Fruit fly (Drosophila melanogaster) whole organism, embryonic: ENCODE results near the gene RpS7.

Experiments used
- Aef1 ChIP-seq: fragments of 200-800 bp; sonication (Bioruptor generic); IDR thresholded peaks from 3 replicates; pipeline ENCODE4 v1.3.6; 2022; ENCODE audit warnings: missing biosample characterization, missing genetic modification characterization
- CG12391 ChIP-seq: fragments of 200-800 bp; sonication (Bioruptor generic); optimal IDR thresholded peaks from 3 replicates; lab custom pipeline; 2018; ENCODE audit warnings: missing biosample characterization, mild to moderate bottlenecking, missing genetic modification characterization, moderate library complexity
- CG13287 ChIP-seq: fragments of 200-800 bp; sonication (Bioruptor generic); IDR thresholded peaks from 2 replicates; pipeline ENCODE4 v1.3.6; 2022; ENCODE audit warnings: missing biosample characterization, missing genetic modification characterization; ENCODE audit not compliant: partially characterized antibody
- CG13894 ChIP-seq: fragments of 200-800 bp; sonication (Bioruptor generic); optimal IDR thresholded peaks from 3 replicates; lab custom pipeline; 2018; ENCODE audit warnings: missing biosample characterization, mild to moderate bottlenecking, missing genetic modification characterization, moderate library complexity
- CG15696 ChIP-seq: fragments of 200-800 bp; sonication (Bioruptor generic); optimal IDR thresholded peaks from 2 replicates; lab custom pipeline; 2019; ENCODE audit warnings: missing biosample characterization, mild to moderate bottlenecking, missing genetic modification characterization, moderate library complexity
- CG1603 ChIP-seq: fragments of 200-800 bp; sonication (Bioruptor generic); optimal IDR thresholded peaks from 2 replicates; lab custom pipeline; 2019; ENCODE audit warnings: missing biosample characterization, mild to moderate bottlenecking, missing genetic modification characterization, moderate library complexity
- CG1647 ChIP-seq: fragments of 200-800 bp; sonication (Bioruptor generic); optimal IDR thresholded peaks from 3 replicates; lab custom pipeline; 2016; ENCODE audit warnings: missing biosample characterization, missing genetic modification characterization
- CG17361 ChIP-seq: fragments of 200-800 bp; sonication (Bioruptor generic); IDR thresholded peaks from 3 replicates; pipeline ENCODE4 v1.3.6; 2022; ENCODE audit warnings: missing biosample characterization, missing genetic modification characterization
- CG2199 ChIP-seq: fragments of 200-800 bp; sonication (Bioruptor generic); IDR thresholded peaks from 3 replicates; pipeline ENCODE4 v1.3.6; 2022; ENCODE audit warnings: missing biosample characterization, missing genetic modification characterization
- CG33557 ChIP-seq: fragments of 200-800 bp; sonication (Bioruptor generic); optimal IDR thresholded peaks from 2 replicates; lab custom pipeline; 2019; ENCODE audit warnings: missing biosample characterization, mild to moderate bottlenecking, missing genetic modification characterization, moderate library complexity
- CG34422 ChIP-seq: fragments of 200-800 bp; sonication (Bioruptor generic); IDR thresholded peaks from 3 replicates; pipeline ENCODE4 v1.3.6; 2022; ENCODE audit warnings: missing biosample characterization, missing genetic modification characterization
- CG3838 ChIP-seq: fragments of 200-800 bp; sonication (Bioruptor generic); optimal IDR thresholded peaks from 3 replicates; lab custom pipeline; 2016; ENCODE audit warnings: missing biosample characterization, missing genetic modification characterization
- CG4360 ChIP-seq: fragments of 200-800 bp; sonication (Bioruptor generic); IDR thresholded peaks from 2 replicates; pipeline ENCODE4 v1.3.6; 2022; ENCODE audit warnings: missing biosample characterization, missing genetic modification characterization
- CG43689 ChIP-seq: fragments of 200-800 bp; sonication (Bioruptor generic); IDR thresholded peaks from 2 replicates; pipeline ENCODE4 v1.3.6; 2022; ENCODE audit warnings: missing biosample characterization, missing genetic modification characterization
- CG4854 ChIP-seq: fragments of 200-800 bp; sonication (Bioruptor generic); optimal IDR thresholded peaks from 2 replicates; lab custom pipeline; 2016; ENCODE audit warnings: missing biosample characterization, missing genetic modification characterization, inconsistent platforms
- CG5180 ChIP-seq: fragments of 200-800 bp; sonication (Bioruptor generic); optimal IDR thresholded peaks from 3 replicates; lab custom pipeline; 2017; ENCODE audit warnings: missing biosample characterization, missing genetic modification characterization, mild to moderate bottlenecking, moderate library complexity, missing genetic modification reagents
- CG6765 ChIP-seq: fragments of 200-800 bp; sonication (Bioruptor generic); optimal IDR thresholded peaks from 3 replicates; lab custom pipeline; 2017; ENCODE audit warnings: missing biosample characterization, mild to moderate bottlenecking, missing genetic modification characterization
- CG6854 ChIP-seq: fragments of 200-800 bp; sonication (Bioruptor generic); optimal IDR thresholded peaks from 3 replicates; lab custom pipeline; 2017; ENCODE audit warnings: missing biosample characterization, mild to moderate bottlenecking, missing genetic modification characterization
- CG7786 ChIP-seq: fragments of 200-800 bp; sonication (Bioruptor generic); optimal IDR thresholded peaks from 2 replicates; lab custom pipeline; 2016; ENCODE audit warnings: missing biosample characterization, missing genetic modification characterization
- CG8290 ChIP-seq, 3 experiments: fragments of 200-800 bp; sonication (Bioruptor generic); optimal IDR thresholded peaks; 2 replicates each; lab custom pipeline; 2016 to 2019; ENCODE audit warnings: missing biosample characterization in 3 of 3, missing genetic modification characterization in 3 of 3, mild to moderate bottlenecking in 2 of 3, moderate library complexity in 1 of 3
- Camta ChIP-seq: fragments of 200-800 bp; sonication (Bioruptor generic); optimal IDR thresholded peaks from 2 replicates; lab custom pipeline; 2016; ENCODE audit warnings: missing biosample characterization, missing genetic modification characterization
- D19A ChIP-seq: fragments of 200-800 bp; optimal IDR thresholded peaks from 3 replicates; lab custom pipeline; 2019; ENCODE audit warnings: missing biosample characterization, mild to moderate bottlenecking, missing genetic modification characterization, moderate library complexity
- Dll ChIP-seq: fragments of 200-800 bp; sonication (Bioruptor generic); IDR thresholded peaks from 4 replicates; pipeline ENCODE4 v1.3.6; 2022; ENCODE audit warnings: missing biosample characterization, missing genetic modification characterization; ENCODE audit not compliant: partially characterized antibody
- Dp ChIP-seq: fragments of 200-800 bp; sonication (Bioruptor generic); optimal IDR thresholded peaks from 2 replicates; lab custom pipeline; 2018; ENCODE audit warnings: missing biosample characterization, mild to moderate bottlenecking, missing genetic modification characterization, moderate library complexity
- Fer1 ChIP-seq: fragments of 200-800 bp; sonication (Bioruptor generic); optimal IDR thresholded peaks from 2 replicates; lab custom pipeline; 2017; ENCODE audit warnings: missing biosample characterization, mild to moderate bottlenecking, missing genetic modification characterization
- Gsc ChIP-seq: fragments of 200-800 bp; sonication (Bioruptor generic); IDR thresholded peaks from 2 replicates; pipeline ENCODE4 v1.3.6; 2022; ENCODE audit warnings: missing biosample characterization, missing genetic modification characterization
- HmgD ChIP-seq: fragments of 200-800 bp; sonication (Bioruptor generic); optimal IDR thresholded peaks from 3 replicates; lab custom pipeline; 2016; ENCODE audit warnings: missing biosample characterization, missing genetic modification characterization
- Hmx ChIP-seq: fragments of 200-800 bp; sonication (Bioruptor generic); optimal IDR thresholded peaks from 2 replicates; lab custom pipeline; 2016; ENCODE audit warnings: missing biosample characterization, missing genetic modification characterization
- NFAT ChIP-seq: fragments of 200-800 bp; sonication (Bioruptor generic); IDR thresholded peaks from 2 replicates; pipeline ENCODE4 v1.3.6; 2022; ENCODE audit warnings: missing biosample characterization, missing genetic modification characterization
- NK7.1 ChIP-seq: fragments of 200-800 bp; sonication (Bioruptor generic); optimal IDR thresholded peaks from 3 replicates; lab custom pipeline; 2016; ENCODE audit warnings: missing biosample characterization, missing genetic modification characterization
- Six4 ChIP-seq: fragments of 200-800 bp; sonication (Bioruptor generic); optimal IDR thresholded peaks from 2 replicates; lab custom pipeline; 2016; ENCODE audit warnings: missing biosample characterization, missing genetic modification characterization
- ab ChIP-seq: fragments of 200-800 bp; sonication (Bioruptor generic); optimal IDR thresholded peaks from 2 replicates; lab custom pipeline; 2016; ENCODE audit warnings: missing biosample characterization, missing genetic modification characterization
- da ChIP-seq: fragments of 200-800 bp; sonication (Bioruptor generic); optimal IDR thresholded peaks from 2 replicates; lab custom pipeline; 2016; ENCODE audit warnings: missing biosample characterization, missing genetic modification characterization
- gro ChIP-seq: fragments of 200-800 bp; sonication (Bioruptor generic); optimal IDR thresholded peaks from 2 replicates; lab custom pipeline; 2016; ENCODE audit warnings: missing biosample characterization, missing genetic modification characterization
- insv ChIP-seq, 2 experiments: fragments of 200-800 bp; sonication (Bioruptor generic); optimal IDR thresholded peaks; 3 replicates each; lab custom pipeline; 2016 to 2018; ENCODE audit warnings: missing biosample characterization in 2 of 2, missing genetic modification characterization in 2 of 2
- mam ChIP-seq: fragments of 200-800 bp; sonication (Bioruptor generic); optimal IDR thresholded peaks from 3 replicates; lab custom pipeline; 2016; ENCODE audit warnings: missing biosample characterization, missing genetic modification characterization
- odd ChIP-seq: fragments of 200-800 bp; sonication (Bioruptor generic); optimal IDR thresholded peaks from 2 replicates; lab custom pipeline; 2017; ENCODE audit warnings: missing biosample characterization, mild to moderate bottlenecking, missing genetic modification characterization
- pnt ChIP-seq: fragments of 200-800 bp; sonication (Bioruptor generic); optimal IDR thresholded peaks from 3 replicates; lab custom pipeline; 2016; ENCODE audit warnings: missing biosample characterization, missing genetic modification characterization
- sens-2 ChIP-seq: fragments of 200-800 bp; sonication (Bioruptor generic); IDR thresholded peaks from 2 replicates; pipeline ENCODE4 v1.3.6; 2022; ENCODE audit warnings: missing biosample characterization, missing genetic modification characterization
- sisA ChIP-seq: fragments of 200-800 bp; sonication (Bioruptor generic); IDR thresholded peaks from 2 replicates; pipeline ENCODE4 v1.3.6; 2022; ENCODE audit warnings: missing biosample characterization, missing genetic modification characterization
- stwl ChIP-seq: fragments of 200-800 bp; sonication (Bioruptor generic); optimal IDR thresholded peaks from 3 replicates; lab custom pipeline; 2018; ENCODE audit warnings: missing biosample characterization, mild to moderate bottlenecking, missing genetic modification characterization, moderate library complexity
- tap ChIP-seq: fragments of 200-800 bp; optimal IDR thresholded peaks from 3 replicates; lab custom pipeline; 2019; ENCODE audit warnings: missing biosample characterization, mild to moderate bottlenecking, missing genetic modification characterization, moderate library complexity
- tin ChIP-seq: fragments of 200-800 bp; sonication (Bioruptor generic); optimal IDR thresholded peaks from 3 replicates; lab custom pipeline; 2016; ENCODE audit warnings: missing biosample characterization, missing genetic modification characterization
- tna ChIP-seq: fragments of 200-800 bp; sonication (Bioruptor generic); IDR thresholded peaks from 2 replicates; pipeline ENCODE4 v1.3.6; 2022; ENCODE audit warnings: missing biosample characterization, missing genetic modification characterization; ENCODE audit not compliant: partially characterized antibody
- tup ChIP-seq: fragments of 200-800 bp; sonication (Bioruptor generic); optimal IDR thresholded peaks from 2 replicates; lab custom pipeline; 2016; ENCODE audit warnings: missing biosample characterization, mild to moderate bottlenecking, missing genetic modification characterization, moderate library complexity
- usp ChIP-seq: fragments of >200 bp; optimal IDR thresholded peaks from 2 replicates; lab custom pipeline; 2017; ENCODE audit warnings: missing biosample characterization, missing genetic modification characterization
- wor ChIP-seq: fragments of 200-800 bp; sonication (Bioruptor generic); IDR thresholded peaks from 2 replicates; pipeline ENCODE4 v1.3.6; 2022; ENCODE audit warnings: missing biosample characterization, missing genetic modification characterization
- zf30C ChIP-seq: fragments of 200-800 bp; sonication (Bioruptor generic); optimal IDR thresholded peaks from 3 replicates; lab custom pipeline; 2018; ENCODE audit warnings: missing biosample characterization, mild to moderate bottlenecking, missing genetic modification characterization

RpS7 gene

DNA sequence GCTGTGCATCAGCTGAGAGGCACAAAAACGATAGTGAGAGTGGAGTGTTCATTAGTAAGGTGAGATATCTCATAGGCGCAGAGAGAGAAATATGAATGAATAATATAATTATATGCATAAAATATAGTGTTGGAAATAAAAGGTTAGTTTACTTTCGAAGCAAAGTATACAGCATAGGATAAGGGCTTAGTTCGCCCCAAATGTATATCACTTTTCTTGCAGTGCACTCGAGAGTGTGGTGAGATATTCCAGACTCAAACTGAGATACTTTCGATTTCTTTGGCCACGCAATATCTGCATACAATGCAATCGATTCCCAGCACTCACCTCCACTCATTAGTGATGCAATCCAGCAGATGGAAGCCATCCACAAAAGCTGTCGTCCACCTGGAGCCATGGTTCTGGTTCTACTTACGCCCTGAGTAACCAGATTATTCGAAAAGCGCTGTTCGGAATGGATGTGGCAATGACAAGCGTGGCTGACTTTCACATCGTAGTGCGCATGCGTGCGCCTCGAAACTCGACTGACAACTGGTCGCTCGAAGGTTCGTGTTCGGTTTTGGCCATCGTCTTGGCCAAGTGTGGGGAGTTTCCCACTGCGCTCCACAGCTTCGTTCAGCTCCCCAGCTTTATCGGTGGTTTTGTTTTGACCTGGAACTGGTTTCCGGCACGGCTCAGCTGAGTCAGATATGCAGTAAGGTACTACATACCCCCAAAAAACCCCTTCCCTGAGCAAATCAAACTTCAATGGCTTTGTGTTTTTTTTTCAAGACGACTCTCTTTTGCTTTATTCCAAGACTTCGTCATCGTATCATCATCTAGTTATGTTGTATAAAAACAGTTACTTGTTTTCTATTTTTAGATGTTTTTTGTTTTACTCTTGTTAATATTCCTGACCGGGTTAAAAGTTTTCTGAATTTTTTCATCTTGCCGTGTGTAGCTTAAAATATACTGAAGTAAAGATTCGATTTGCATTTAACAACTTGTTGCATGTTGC is 37.9 kb downstream of the RpS7 start, which contains the start of gene Rsod (continued):
- TF ChIP-seq CG5180 (no peak), CG12391 (tag; lab: Kevin White, UChicago) (peak; percentile 54), gro (no peak), usp (no peak), CG4360 (GFP tag; lab: Robert Waterston, UW) (peak; percentile 11; the same call in 1 of the 2 replicates), D19A (tag; lab: Kevin White, UChicago) (peak; percentile 94), CG6765 (peak; percentile 4), ab (GFP tag; lab: Kevin White, UChicago) (no peak), CG33557 (peak; percentile 50), NFAT (GFP tag; lab: Robert Waterston, UW) (peak; percentile 66), stwl (no peak), odd (GFP tag; lab: Kevin White, UChicago) (no peak), CG17361 (GFP tag; lab: Robert Waterston, UW) (peak; percentile 55), Gsc (GFP tag; lab: Robert Waterston, UW) (0 out of 2 replicates have a peak, but pooled peaks have one; percentile 21), tna (GFP tag; lab: Robert Waterston, UW) (no peak), tap (tag; lab: Kevin White, UChicago) (peak; percentile 36), CG8290 (GFP tag; optimal IDR thresholded peaks at IDR 0.05; lab: Kevin White, UChicago) (no peak), CG8290 (tag; optimal IDR thresholded peaks at IDR 0.05; lab: Kevin White, UChicago) (no peak), CG1647 (GFP tag; lab: Kevin White, UChicago) (no peak), CG43689 (GFP tag; lab: Robert Waterston, UW) (0 out of 2 replicates have a peak, but pooled peaks have one; percentile 42), insv (GFP tag; optimal IDR thresholded peaks at IDR 0.05; lab: Kevin White, UChicago) (no peak), CG34422 (GFP tag; lab: Robert Waterston, UW) (peak; percentile 71), CG6854 (GFP tag; lab: Kevin White, UChicago) (no peak), sens-2 (GFP tag; lab: Robert Waterston, UW) (peak; percentile 66), sisA (GFP tag; lab: Robert Waterston, UW) (peak; percentile 74), zf30C (GFP tag; lab: Kevin White, UChicago) (no peak), CG7786 (GFP tag; lab: Kevin White, UChicago) (no peak), CG3838 (GFP tag; lab: Kevin White, UChicago) (no peak), CG2199 (no peak), NK7.1 (GFP tag; lab: Kevin White, UChicago) (no peak), Aef1 (GFP tag; lab: Robert Waterston, UW) (peak; percentile 48; the same call in 2 of the 3 replicates), mam (GFP tag; lab: Kevin White, UChicago) (no peak), Fer1 (GFP tag; lab: Kevin White, UChicago) (no peak), Dll (GFP tag; lab: Robert Waterston, UW) (no peak), pnt (GFP tag; lab: Kevin White, UChicago) (peak; percentile 28), CG4854 (GFP tag; lab: Kevin White, UChicago) (no peak), CG13287 (GFP tag; lab: Robert Waterston, UW) (no peak), Dp (GFP tag; lab: Kevin White, UChicago) (no peak), CG1603 (tag; lab: Kevin White, UChicago) (peak; percentile 64), HmgD (GFP tag; lab: Kevin White, UChicago) (no peak), tin (GFP tag; lab: Kevin White, UChicago) (peak; percentile 46), da (GFP tag; lab: Kevin White, UChicago) (no peak), Camta (GFP tag; lab: Kevin White, UChicago) (no peak), wor (GFP tag; lab: Robert Waterston, UW) (peak; percentile 28; the same call in 1 of the 2 replicates), tup (no peak), Six4 (peak; percentile 23), CG13894 (tag; lab: Kevin White, UChicago) (no peak), Hmx (no peak), CG15696 (tag; lab: Kevin White, UChicago) (no peak)
